Fruit fly (Drosophila melanogaster): ENCODE measurements around the gene Gr64c.

Gene Gr64c

DNA sequence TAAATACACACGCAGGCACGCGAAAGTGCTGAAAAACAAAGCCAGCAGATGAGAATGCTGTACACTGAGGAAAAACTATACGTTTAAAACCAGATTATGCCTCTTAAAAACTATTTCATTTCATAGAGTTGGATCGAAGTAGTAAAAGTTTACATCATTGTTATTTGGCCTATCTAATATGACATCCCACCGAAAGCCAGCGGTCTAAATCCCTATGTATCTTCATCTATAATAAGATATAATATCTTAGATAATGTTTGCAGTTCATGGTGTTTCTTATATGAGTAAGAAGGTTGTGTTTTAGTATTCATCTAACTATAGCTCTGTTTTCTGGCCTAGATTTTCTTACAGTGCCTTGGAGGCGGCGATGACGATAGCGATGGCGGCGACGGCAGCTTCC is 18.3 kb upstream of the Gr64c start (continued):
- TF ChIP-seq bigmax (GFP tag; optimal IDR thresholded peaks at IDR 0.05) (no peak), vnd (GFP tag; IDR thresholded peaks at IDR 0.05; ENCODE audit: partially characterized antibody) (no peak), gem (tag; optimal IDR thresholded peaks at IDR 0.05) (peak; percentile 51), ato (GFP tag; IDR thresholded peaks at IDR 0.05; ENCODE audit: partially characterized antibody) (no peak), CG11247 (GFP tag; IDR thresholded peaks at IDR 0.05) (no peak), Doc3 (GFP tag; IDR thresholded peaks at IDR 0.05; ENCODE audit: partially characterized antibody) (no peak), wek (GFP tag; optimal IDR thresholded peaks at IDR 0.05) (no peak), ci (GFP tag; IDR thresholded peaks at IDR 0.05) (no peak), Sox100B (GFP tag; optimal IDR thresholded peaks at IDR 0.05) (peak; percentile 29), row (GFP tag; IDR thresholded peaks at IDR 0.05) (0 out of 3 replicates have a peak, but pooled peaks have one; percentile 35), CG15514 (GFP tag; optimal IDR thresholded peaks at IDR 0.05) (peak; percentile 15), Med (GFP tag) (peak; percentile 12), abd-A (tag; optimal IDR thresholded peaks at IDR 0.05) (no peak), caup (GFP tag; optimal IDR thresholded peaks at IDR 0.05; ENCODE audit: severe bottlenecking) (no peak), org-1 (GFP tag; optimal IDR thresholded peaks at IDR 0.05) (peak; percentile 20), insv (GFP tag; optimal IDR thresholded peaks at IDR 0.05) (no peak), CG11696 (GFP tag; IDR thresholded peaks at IDR 0.05) (no peak), CG9727 (GFP tag; optimal IDR thresholded peaks at IDR 0.05) (peak; percentile 30), Hand (GFP tag; optimal IDR thresholded peaks at IDR 0.05) (peak; percentile 44), ERR (GFP tag; optimal IDR thresholded peaks at IDR 0.05) (no peak), CG10979 (tag; optimal IDR thresholded peaks at IDR 0.05) (peak; percentile 7), dmrt99B (tag; optimal IDR thresholded peaks at IDR 0.05) (peak; percentile 53), sens (GFP tag) (no peak), fd96Cb (tag; optimal IDR thresholded peaks at IDR 0.05) (peak; percentile 13), knrl (GFP tag; IDR thresholded peaks at IDR 0.05; ENCODE audit: partially characterized antibody) (no peak), Oaz (GFP tag; IDR thresholded peaks at IDR 0.05) (no peak), Dek (tag; optimal IDR thresholded peaks at IDR 0.05) (no peak), CG3847 (GFP tag; IDR thresholded peaks at IDR 0.05) (no peak), Sox102F (GFP tag; optimal IDR thresholded peaks at IDR 0.05) (peak; percentile 11), CG10267 (tag; optimal IDR thresholded peaks at IDR 0.05) (peak; percentile 22), phol (tag; optimal IDR thresholded peaks at IDR 0.05) (peak; percentile 30), sim (GFP tag; IDR thresholded peaks at IDR 0.05) (no peak), chif (GFP tag; optimal IDR thresholded peaks at IDR 0.05) (no peak), CG10543 (GFP tag; optimal IDR thresholded peaks at IDR 0.05) (no peak), CG10147 (GFP tag; optimal IDR thresholded peaks at IDR 0.05) (peak; percentile 21), Opbp (GFP tag; IDR thresholded peaks at IDR 0.05; ENCODE audit: partially characterized antibody) (no peak), CG17385 (GFP tag; optimal IDR thresholded peaks at IDR 0.05) (no peak), cwo (GFP tag; optimal IDR thresholded peaks at IDR 0.05) (peak; percentile 32), Meics (GFP tag; optimal IDR thresholded peaks at IDR 0.05) (peak; percentile 56), Xrp1 (GFP tag; IDR thresholded peaks at IDR 0.05) (peak; percentile 11; the same call in 1 of the 2 replicates), Hr39 (optimal IDR thresholded peaks at IDR 0.05) (no peak), Hsf (GFP tag; optimal IDR thresholded peaks at IDR 0.05) (no peak), Eip74EF (GFP tag; optimal IDR thresholded peaks at IDR 0.05) (peak in 1 of 2 experiments; percentile 2), CG17361 (GFP tag; IDR thresholded peaks at IDR 0.05) (peak; percentile 39; the same call in 1 of the 3 replicates), nau (GFP tag; optimal IDR thresholded peaks at IDR 0.05) (peak; percentile 0), CG17568 (GFP tag; optimal IDR thresholded peaks at IDR 0.05) (no peak), CG6813 (GFP tag; optimal IDR thresholded peaks at IDR 0.05) (no peak), Chrac-16 (GFP tag; optimal IDR thresholded peaks at IDR 0.05) (no peak), corto (GFP tag; optimal IDR thresholded peaks at IDR 0.05) (no peak)

All from whole organism, embryonic.